Worm (Caenorhabditis elegans) whole organism, young adult: Measurements from ENCODE around the gene K01A11.3.
A peak's percentile ranks its signal among the peaks of the same experiment; 100 is the strongest.

ENCODE experiments used
- B0035.1 ChIP-seq: sonication (generic microtip); optimal IDR thresholded peaks from 2 replicates; lab custom pipeline; 2016; ENCODE audit warnings: missing genetic modification characterization, mild to moderate bottlenecking, missing compliant biosample characterization, missing genotype, missing genetic modification reagents
- C06A6.2 ChIP-seq: fragments of 200-800 bp; sonication (Bioruptor generic); conservative IDR thresholded peaks from 2 replicates; pipeline ENCODE4 v1.3.6; 2022; ENCODE audit warnings: missing genetic modification characterization, missing compliant biosample characterization
- C17E4.6 ChIP-seq: fragments of 200-800 bp; sonication (Bioruptor generic); IDR thresholded peaks from 2 replicates; pipeline ENCODE4 v1.3.6; 2022; ENCODE audit warnings: missing genetic modification reagents, missing genetic modification characterization, missing compliant biosample characterization
- D2030.7 ChIP-seq: fragments of 200-800 bp; sonication (Bioruptor generic); IDR thresholded peaks from 2 replicates; pipeline ENCODE4 v1.3.6; 2022; ENCODE audit warnings: missing genetic modification reagents, missing genetic modification characterization, missing compliant biosample characterization
- F37B4.10 ChIP-seq: fragments of 200-800 bp; sonication (Bioruptor generic); IDR thresholded peaks from 2 replicates; pipeline ENCODE4 v1.3.6; 2022; ENCODE audit warnings: missing genetic modification characterization, missing compliant biosample characterization
- F49E8.2 ChIP-seq: sonication (generic microtip); optimal IDR thresholded peaks from 3 replicates; lab custom pipeline; 2017; ENCODE audit warnings: missing genetic modification characterization, mild to moderate bottlenecking, missing compliant biosample characterization, antibody characterized with exemption, moderate library complexity; ENCODE audit not compliant: insufficient read depth
- F52B5.7 ChIP-seq: sonication (generic microtip); optimal IDR thresholded peaks from 2 replicates; lab custom pipeline; 2016; ENCODE audit warnings: mild to moderate bottlenecking, missing genetic modification characterization, missing compliant biosample characterization
- K12H6.12 ChIP-seq: fragments of 200-800 bp; sonication (Bioruptor generic); optimal IDR thresholded peaks from 2 replicates; lab custom pipeline; 2018; ENCODE audit warnings: mild to moderate bottlenecking, missing genetic modification characterization, missing compliant biosample characterization
- Y79H2A.3 ChIP-seq: fragments of 200-800 bp; sonication (Bioruptor generic); conservative IDR thresholded peaks from 2 replicates; pipeline ENCODE4 v1.3.6; 2022; ENCODE audit warnings: missing genetic modification reagents, missing genetic modification characterization, missing compliant biosample characterization
- ZK185.1 ChIP-seq: sonication (generic microtip); optimal IDR thresholded peaks from 2 replicates; lab custom pipeline; 2016; ENCODE audit warnings: mild to moderate bottlenecking, missing genetic modification characterization, missing compliant biosample characterization; ENCODE audit not compliant: poor library complexity, severe bottlenecking
- akir-1 ChIP-seq: fragments of 200-800 bp; sonication (Bioruptor generic); optimal IDR thresholded peaks from 2 replicates; lab custom pipeline; 2018; ENCODE audit warnings: mild to moderate bottlenecking, missing genetic modification characterization, moderate library complexity, missing compliant biosample characterization
- ama-1 ChIP-seq, 3 experiments: fragments of 150-350 bp in 1 of 3; sonication (generic microtip) in 2 of 3; optimal IDR thresholded peaks; 2 replicates each; lab custom pipeline; 2014 to 2018; ENCODE audit warnings: missing biosample characterization in 2 of 3, missing genetic modification characterization in 2 of 3, missing genetic modification reagents in 2 of 3
- atf-7 ChIP-seq: sonication (generic microtip); optimal IDR thresholded peaks from 2 replicates; lab custom pipeline; 2017; ENCODE audit warnings: mild to moderate bottlenecking, missing genetic modification characterization, missing compliant biosample characterization
- attf-3 ChIP-seq: fragments of 200-800 bp; sonication (Bioruptor generic); conservative IDR thresholded peaks from 2 replicates; pipeline ENCODE4 v1.3.6; 2022; ENCODE audit warnings: missing genetic modification reagents, missing genetic modification characterization, missing compliant biosample characterization
- attf-5 ChIP-seq: fragments of 200-800 bp; sonication (Bioruptor generic); optimal IDR thresholded peaks from 2 replicates; lab custom pipeline; 2018; ENCODE audit warnings: mild to moderate bottlenecking, missing genetic modification characterization, missing compliant biosample characterization
- attf-6 ChIP-seq: fragments of 200-800 bp; sonication (Bioruptor generic); IDR thresholded peaks from 2 replicates; pipeline ENCODE4 v1.3.6; 2022; ENCODE audit warnings: missing genetic modification reagents, missing genetic modification characterization, missing compliant biosample characterization
- bed-2 ChIP-seq: fragments of 200-800 bp; sonication (Bioruptor generic); IDR thresholded peaks from 2 replicates; pipeline ENCODE4 v1.3.6; 2022; ENCODE audit warnings: missing genetic modification reagents, missing genetic modification characterization, missing compliant biosample characterization
- ccch-3 ChIP-seq: fragments of 200-800 bp; sonication (Bioruptor generic); optimal IDR thresholded peaks from 2 replicates; lab custom pipeline; 2018; ENCODE audit warnings: mild to moderate bottlenecking, missing genetic modification characterization, missing compliant biosample characterization
- cebp-1 ChIP-seq, 2 experiments: fragments of 200-800 bp in 1 of 2; sonication (Bioruptor generic) in 1 of 2; sonication (generic microtip) in 1 of 2; IDR thresholded peaks in 1 of 2; optimal IDR thresholded peaks in 1 of 2; 2 replicates each; pipeline versions ENCODE4 v1.3.6 to Lab custom; 2017 to 2022; ENCODE audit warnings: missing compliant biosample characterization in 2 of 2, missing genetic modification characterization in 2 of 2, mild to moderate bottlenecking in 1 of 2, missing genetic modification reagents in 1 of 2, moderate library complexity in 1 of 2
- ceh-27 ChIP-seq: fragments of 200-800 bp; sonication (Bioruptor generic); optimal IDR thresholded peaks from 2 replicates; lab custom pipeline; 2018; ENCODE audit warnings: mild to moderate bottlenecking, missing genetic modification characterization, moderate library complexity, missing compliant biosample characterization
- ceh-40 ChIP-seq: fragments of 200-800 bp; sonication (Bioruptor generic); IDR thresholded peaks from 2 replicates; pipeline ENCODE4 v1.3.6; 2022; ENCODE audit warnings: missing genetic modification characterization, missing compliant biosample characterization
- ceh-91 ChIP-seq: fragments of 200-800 bp; sonication (Bioruptor generic); IDR thresholded peaks from 2 replicates; pipeline ENCODE4 v1.3.6; 2022; ENCODE audit warnings: missing genetic modification reagents, missing genetic modification characterization, missing compliant biosample characterization
- chd-7 ChIP-seq: sonication (generic microtip); optimal IDR thresholded peaks from 2 replicates; lab custom pipeline; 2016; ENCODE audit warnings: mild to moderate bottlenecking, missing genetic modification characterization, moderate library complexity, missing compliant biosample characterization
- dox-1 ChIP-seq: fragments of 200-800 bp; sonication (Bioruptor generic); IDR thresholded peaks from 2 replicates; pipeline ENCODE4 v1.3.6; 2022; ENCODE audit warnings: missing genetic modification reagents, missing genetic modification characterization, missing compliant biosample characterization
- dpl-1 ChIP-seq: fragments of 150-350 bp; optimal IDR thresholded peaks from 2 replicates; lab custom pipeline; 2014; ENCODE audit warnings: missing biosample characterization, missing genetic modification reagents, missing genetic modification characterization
- egl-18 ChIP-seq: fragments of 200-800 bp; sonication (Bioruptor generic); IDR thresholded peaks from 2 replicates; pipeline ENCODE4 v1.3.6; 2022; ENCODE audit warnings: missing genetic modification reagents, missing genetic modification characterization, missing compliant biosample characterization
- egl-44 ChIP-seq: fragments of 200-800 bp; sonication (Bioruptor generic); IDR thresholded peaks from 2 replicates; pipeline ENCODE4 v1.3.6; 2022; ENCODE audit warnings: missing genetic modification reagents, missing genetic modification characterization, missing compliant biosample characterization
- ekl-4 ChIP-seq: fragments of 200-800 bp; sonication (Bioruptor generic); IDR thresholded peaks from 2 replicates; pipeline ENCODE4 v1.3.6; 2022; ENCODE audit warnings: missing genetic modification reagents, missing genetic modification characterization, missing compliant biosample characterization
- ets-4 ChIP-seq: fragments of 200-800 bp; sonication (Bioruptor generic); optimal IDR thresholded peaks from 2 replicates; lab custom pipeline; 2018; ENCODE audit warnings: mild to moderate bottlenecking, missing genetic modification characterization, missing compliant biosample characterization
- hlh-12 ChIP-seq: sonication (generic microtip); optimal IDR thresholded peaks from 2 replicates; lab custom pipeline; 2016; ENCODE audit warnings: missing genetic modification characterization, missing compliant biosample characterization
- lin-40 ChIP-seq: sonication (generic microtip); optimal IDR thresholded peaks from 2 replicates; lab custom pipeline; 2016; ENCODE audit warnings: missing genetic modification characterization, mild to moderate bottlenecking, missing compliant biosample characterization, missing genotype, missing genetic modification reagents
- lin-54 ChIP-seq: fragments of 200-800 bp; sonication (Bioruptor generic); optimal IDR thresholded peaks from 2 replicates; lab custom pipeline; 2018; ENCODE audit warnings: mild to moderate bottlenecking, missing genetic modification characterization, missing compliant biosample characterization
- mes-4 ChIP-seq: sonication (generic microtip); optimal IDR thresholded peaks from 2 replicates; lab custom pipeline; 2016; ENCODE audit warnings: missing genotype, missing genetic modification characterization, missing compliant biosample characterization
- mxl-1 ChIP-seq: sonication (generic microtip); optimal IDR thresholded peaks from 2 replicates; lab custom pipeline; 2016; ENCODE audit warnings: missing genetic modification characterization, missing compliant biosample characterization
- nhr-27 ChIP-seq: fragments of 200-800 bp; sonication (Bioruptor generic); optimal IDR thresholded peaks from 2 replicates; lab custom pipeline; 2018; ENCODE audit warnings: mild to moderate bottlenecking, missing genetic modification characterization, moderate library complexity, missing compliant biosample characterization
- nhr-80 ChIP-seq: sonication (generic microtip); optimal IDR thresholded peaks from 2 replicates; lab custom pipeline; 2016; ENCODE audit warnings: missing genetic modification characterization, missing compliant biosample characterization
- rec-8 ChIP-seq, 2 experiments: sonication (generic microtip); optimal IDR thresholded peaks; 2 replicates each; lab custom pipeline; 2016; ENCODE audit warnings: mild to moderate bottlenecking in 2 of 2, missing genetic modification characterization in 2 of 2, missing genetic modification reagents in 2 of 2, missing genotype in 2 of 2, missing biosample characterization in 1 of 2, missing compliant biosample characterization in 1 of 2, moderate library complexity in 1 of 2
- repo-1 ChIP-seq: sonication (generic microtip); optimal IDR thresholded peaks from 2 replicates; lab custom pipeline; 2017; ENCODE audit warnings: mild to moderate bottlenecking, missing genetic modification characterization, missing compliant biosample characterization
- snpc-1.3 ChIP-seq: sonication (generic microtip); optimal IDR thresholded peaks from 2 replicates; lab custom pipeline; 2017; ENCODE audit warnings: missing genetic modification characterization, mild to moderate bottlenecking, missing compliant biosample characterization, antibody characterized with exemption, moderate library complexity, missing genotype, missing genetic modification reagents; ENCODE audit not compliant: insufficient read depth
- snpc-4 ChIP-seq, 5 experiments: fragments of 150-350 bp in 1 of 5; sonication (generic microtip) in 4 of 5; optimal IDR thresholded peaks; 2 replicates each; lab custom pipeline; 2014 to 2018; ENCODE audit warnings: missing genetic modification characterization in 5 of 5, missing biosample characterization in 3 of 5, antibody characterized with exemption in 2 of 5, mild to moderate bottlenecking in 2 of 5, missing compliant biosample characterization in 2 of 5, missing genotype in 2 of 5, moderate library complexity in 2 of 5, missing genetic modification reagents in 1 of 5
- zim-3 ChIP-seq: sonication (generic microtip); optimal IDR thresholded peaks from 2 replicates; lab custom pipeline; 2017; ENCODE audit warnings: mild to moderate bottlenecking, missing genetic modification characterization, moderate library complexity, missing compliant biosample characterization
- ztf-26 ChIP-seq: sonication (generic microtip); optimal IDR thresholded peaks from 2 replicates; lab custom pipeline; 2017; ENCODE audit warnings: missing genetic modification characterization, missing compliant biosample characterization
- ztf-3 ChIP-seq: fragments of 200-800 bp; sonication (Bioruptor generic); optimal IDR thresholded peaks from 2 replicates; lab custom pipeline; 2018; ENCODE audit warnings: mild to moderate bottlenecking, missing genetic modification characterization, missing compliant biosample characterization

Gene K01A11.3

ce11 chrIII:3413437-3413836 is 39.0 kb downstream of the K01A11.3 start:
- TF ChIP-seq Y79H2A.3 (GFP tag; lab: Robert Waterston, UW) = no peak
- no peak for TF ChIP-seq egl-18
- TF ChIP-seq ama-1 (optimal IDR thresholded peaks at IDR 0.05; lab: Kevin White, UChicago) = no peak
- TF ChIP-seq ama-1 (GFP tag; optimal IDR thresholded peaks at IDR 0.05; lab: Kevin White, UChicago) = no peak
- TF ChIP-seq snpc-4 (GFP tag; optimal IDR thresholded peaks at IDR 0.05; lab: Kevin White, UChicago) = no peak
- TF ChIP-seq snpc-4 (tag; optimal IDR thresholded peaks at IDR 0.05; lab: Kevin White, UChicago) = no peak

- TF ChIP-seq chd-7 (tag; lab: Kevin White, UChicago) (no peak), repo-1 (tag; lab: Kevin White, UChicago) (peak; percentile 14)
Observed at ce11 chrIII:3405535-3405934, 46.9 kb downstream of the K01A11.3 start, which contains the start of gene golg-4. Gene golg-4, plus strand, starts transcription at chrIII:3405568.

- TF ChIP-seq ceh-40 (GFP tag; lab: Robert Waterston, UW) (no peak), C06A6.2 (GFP tag; lab: Robert Waterston, UW) (no peak), zim-3 (no peak), ceh-91 (peak; percentile 83), dpl-1 (GFP tag; lab: Kevin White, UChicago) (peak; percentile 83), mes-4 (no peak), ZK185.1 (tag; lab: Kevin White, UChicago) (no peak), egl-18 (no peak), B0035.1 (tag; lab: Kevin White, UChicago) (no peak), ceh-27 (GFP tag; lab: Kevin White, UChicago) (no peak), ekl-4 (no peak), K12H6.12 (no peak), attf-5 (GFP tag; lab: Kevin White, UChicago) (no peak), mxl-1 (tag; lab: Kevin White, UChicago) (no peak), C17E4.6 (peak; percentile 47; the same call in 1 of the 2 replicates), ccch-3 (GFP tag; lab: Kevin White, UChicago) (no peak), attf-3 (GFP tag; lab: Robert Waterston, UW) (no peak), akir-1 (GFP tag; lab: Kevin White, UChicago) (no peak), F37B4.10 (GFP tag; lab: Robert Waterston, UW) (no peak), F49E8.2 (tag; lab: Kevin White, UChicago) (peak; percentile 55), snpc-1.3 (peak; percentile 28), D2030.7 (GFP tag; lab: Robert Waterston, UW) (peak; percentile 82), hlh-12 (tag; lab: Kevin White, UChicago) (no peak), rec-8 (tag; optimal IDR thresholded peaks at IDR 0.05; lab: Kevin White, UChicago) (no peak), cebp-1 (GFP tag; IDR thresholded peaks at IDR 0.05; lab: Robert Waterston, UW) (no peak), cebp-1 (tag; optimal IDR thresholded peaks at IDR 0.05; lab: Kevin White, UChicago) (peak; percentile 59), bed-2 (GFP tag; lab: Robert Waterston, UW) (no peak), attf-6 (GFP tag; lab: Robert Waterston, UW) (no peak), ets-4 (GFP tag; lab: Kevin White, UChicago) (no peak), nhr-80 (tag; lab: Kevin White, UChicago) (no peak), ztf-3 (no peak), atf-7 (no peak), lin-54 (peak; percentile 80), egl-44 (GFP tag; lab: Robert Waterston, UW) (no peak), ztf-26 (no peak), lin-40 (tag; lab: Kevin White, UChicago) (no peak), chd-7 (tag; lab: Kevin White, UChicago) (no peak), F52B5.7 (tag; lab: Kevin White, UChicago) (no peak), dox-1 (no peak), nhr-27 (tag; lab: Kevin White, UChicago) (no peak)
Observed at ce11 chrIII:3404354-3404913, 48.0 kb downstream of the K01A11.3 start, which contains the start of the genes npp-9 and F59A2.5. Gene npp-9, minus strand, starts transcription at chrIII:3404479. Gene F59A2.5, plus strand, starts transcription at chrIII:3404863.
